Worm (Caenorhabditis elegans): ENCODE results near the gene D1086.2.

DNA sequence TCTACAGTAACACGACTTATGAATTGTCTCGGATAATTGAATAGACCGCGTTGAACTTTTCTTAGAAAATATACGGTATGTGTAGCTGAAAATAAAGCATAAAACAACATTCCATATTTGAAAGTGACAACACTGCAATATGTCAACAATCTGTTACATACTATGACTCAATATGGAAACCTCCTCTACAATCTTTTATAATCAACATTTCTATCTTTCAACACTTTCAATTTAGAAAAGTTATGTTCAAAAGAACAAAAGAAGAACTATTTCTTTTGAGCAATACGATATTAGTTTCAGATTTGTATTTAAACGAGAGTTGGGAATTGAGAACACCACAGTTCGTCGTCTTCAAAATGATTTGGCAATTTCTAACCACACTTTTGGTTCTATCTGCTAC, 16.0 kb downstream of the D1086.2 start, which contains the start of gene D1086.10:
- no peak for TF ChIP-seq unc-62 (GFP tag; optimal IDR thresholded peaks at IDR 0.05)
- no peak for TF ChIP-seq isw-1 (GFP tag; IDR thresholded peaks at IDR 0.05)
- TF ChIP-seq irx-1 (tag; optimal IDR thresholded peaks at IDR 0.05): no peak
- TF ChIP-seq ztf-4 (tag; optimal IDR thresholded peaks at IDR 0.05): no peak
- no peak for TF ChIP-seq nhr-71 (tag; optimal IDR thresholded peaks at IDR 0.05)
- no peak for TF ChIP-seq egl-27 (tag; optimal IDR thresholded peaks at IDR 0.05)
- no peak for TF ChIP-seq sup-37 (GFP tag; optimal IDR thresholded peaks at IDR 0.05)
- no peak for TF ChIP-seq mep-1 (tag; optimal IDR thresholded peaks at IDR 0.05)
- no peak for TF ChIP-seq pqm-1 (tag; optimal IDR thresholded peaks at IDR 0.05)
- TF ChIP-seq egl-13 (tag; optimal IDR thresholded peaks at IDR 0.05): no peak
- TF ChIP-seq nhr-77 (tag; optimal IDR thresholded peaks at IDR 0.05): no peak
- TF ChIP-seq ces-1 (GFP tag; optimal IDR thresholded peaks at IDR 0.05): no peak
- no peak for TF ChIP-seq elt-2 (tag; optimal IDR thresholded peaks at IDR 0.05)
- no peak for TF ChIP-seq ama-1 (optimal IDR thresholded peaks at IDR 0.05)
